Worm (Caenorhabditis elegans) whole organism, young adult: ENCODE measurements around the gene F13E6.2.

Experiments used
- C17E4.6 ChIP-seq: fragments of 200-800 bp; sonication (Bioruptor generic); IDR thresholded peaks from 2 replicates; pipeline ENCODE4 v1.3.6; 2022; ENCODE audit warnings: missing genetic modification reagents, missing genetic modification characterization, missing compliant biosample characterization
- K12H6.12 ChIP-seq: fragments of 200-800 bp; sonication (Bioruptor generic); optimal IDR thresholded peaks from 2 replicates; lab custom pipeline; 2018; ENCODE audit warnings: mild to moderate bottlenecking, missing genetic modification characterization, missing compliant biosample characterization
- T07F8.4 ChIP-seq: sonication (generic microtip); optimal IDR thresholded peaks from 2 replicates; lab custom pipeline; 2016; ENCODE audit warnings: mild to moderate bottlenecking, missing genetic modification characterization, moderate library complexity, missing compliant biosample characterization
- ZK185.1 ChIP-seq: sonication (generic microtip); optimal IDR thresholded peaks from 2 replicates; lab custom pipeline; 2016; ENCODE audit warnings: mild to moderate bottlenecking, missing genetic modification characterization, missing compliant biosample characterization; ENCODE audit not compliant: poor library complexity, severe bottlenecking
- ama-1 ChIP-seq, 3 experiments: fragments of 150-350 bp in 1 of 3; sonication (generic microtip) in 2 of 3; optimal IDR thresholded peaks; 2 replicates each; lab custom pipeline; 2014 to 2018; ENCODE audit warnings: missing biosample characterization in 2 of 3, missing genetic modification characterization in 2 of 3, missing genetic modification reagents in 2 of 3
- aptf-3 ChIP-seq: fragments of 200-800 bp; sonication (Bioruptor generic); IDR thresholded peaks from 2 replicates; pipeline ENCODE4 v1.3.6; 2022; ENCODE audit warnings: missing genetic modification characterization, missing compliant biosample characterization
- ceh-100 ChIP-seq: fragments of 200-800 bp; sonication (Bioruptor generic); IDR thresholded peaks from 2 replicates; pipeline ENCODE4 v1.3.6; 2022; ENCODE audit warnings: missing genetic modification reagents, missing genetic modification characterization, missing compliant biosample characterization
- madf-6 ChIP-seq: fragments of 200-800 bp; sonication (Bioruptor generic); IDR thresholded peaks from 2 replicates; pipeline ENCODE4 v1.3.6; 2022; ENCODE audit warnings: missing genetic modification reagents, missing genetic modification characterization, missing compliant biosample characterization
- nhr-120 ChIP-seq: fragments of 200-800 bp; sonication (Bioruptor generic); IDR thresholded peaks from 2 replicates; pipeline ENCODE4 v1.3.6; 2022; ENCODE audit warnings: missing genetic modification characterization, missing compliant biosample characterization
- sea-2 ChIP-seq: fragments of 200-800 bp; sonication (Bioruptor generic); IDR thresholded peaks from 2 replicates; pipeline ENCODE4 v1.3.6; 2022; ENCODE audit warnings: missing genetic modification characterization, missing compliant biosample characterization
- unc-62 ChIP-seq: fragments of 150-350 bp; optimal IDR thresholded peaks from 2 replicates; lab custom pipeline; 2014; ENCODE audit warnings: missing biosample characterization, missing genetic modification reagents, missing genetic modification characterization
- xnd-1 ChIP-seq: sonication (generic microtip); optimal IDR thresholded peaks from 2 replicates; lab custom pipeline; 2016; ENCODE audit warnings: missing genotype, missing genetic modification reagents, missing genetic modification characterization, missing compliant biosample characterization

DNA sequence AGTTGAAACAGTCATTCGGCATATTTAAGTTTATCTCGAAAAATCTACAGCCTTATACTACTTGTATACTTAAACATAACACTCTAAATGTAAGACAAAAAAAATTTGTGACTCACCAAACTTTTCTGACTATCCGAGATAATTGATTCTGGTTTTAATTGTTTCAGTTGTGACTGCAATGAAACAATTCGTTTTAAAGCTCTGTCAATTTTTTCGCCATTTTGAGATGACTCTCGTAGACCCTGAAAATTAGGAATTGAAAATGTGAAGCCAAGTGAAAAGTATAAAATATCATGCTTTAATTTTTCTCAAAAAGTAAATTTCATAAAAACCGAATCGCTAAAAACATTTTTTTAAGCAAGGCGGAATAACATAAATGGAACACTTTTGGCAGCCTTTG, 30.2 kb upstream of the F13E6.2 start:
- no peak for TF ChIP-seq xnd-1
- TF ChIP-seq T07F8.4 (tag; lab: Kevin White, UChicago): no peak
- no peak for TF ChIP-seq K12H6.12 (tag; lab: Kevin White, UChicago)
- no peak for TF ChIP-seq ama-1 (optimal IDR thresholded peaks at IDR 0.05; lab: Kevin White, UChicago)
- TF ChIP-seq ama-1 (GFP tag; optimal IDR thresholded peaks at IDR 0.05; lab: Kevin White, UChicago): no peak
- no peak for TF ChIP-seq sea-2 (GFP tag; lab: Robert Waterston, UW)
- TF ChIP-seq ceh-100: no peak
- TF ChIP-seq aptf-3 (GFP tag; lab: Robert Waterston, UW): no peak
- no peak for TF ChIP-seq nhr-120 (GFP tag; lab: Robert Waterston, UW)
- TF ChIP-seq madf-6 (GFP tag; lab: Robert Waterston, UW): no peak
- TF ChIP-seq unc-62 (GFP tag; lab: Kevin White, UChicago): no peak
- no peak for TF ChIP-seq ZK185.1
- TF ChIP-seq C17E4.6 (GFP tag; lab: Robert Waterston, UW): no peak
